Worm (Caenorhabditis elegans) whole organism, L1 larva: ENCODE data around the gene R07E4.3.

Experiments used
- C04F5.9 ChIP-seq: sonication (generic microtip); optimal IDR thresholded peaks from 2 replicates; lab custom pipeline; 2016; ENCODE audit warnings: missing genetic modification characterization, missing compliant biosample characterization
- C16A3.4 ChIP-seq: fragments of 150-350 bp; optimal IDR thresholded peaks from 2 replicates; lab custom pipeline; 2014; ENCODE audit warnings: missing biosample characterization, missing genetic modification characterization
- F16B12.6 ChIP-seq: fragments of 150-350 bp; optimal IDR thresholded peaks from 2 replicates; lab custom pipeline; 2014; ENCODE audit warnings: missing biosample characterization, missing genetic modification characterization
- Y116A8C.19 ChIP-seq: sonication (generic microtip); optimal IDR thresholded peaks from 2 replicates; lab custom pipeline; 2016; ENCODE audit warnings: missing compliant biosample characterization, missing genetic modification characterization, borderline replicate concordance
- aly-2 ChIP-seq: fragments of 150-350 bp; optimal IDR thresholded peaks from 2 replicates; lab custom pipeline; 2014; ENCODE audit warnings: missing biosample characterization, missing genetic modification characterization
- ama-1 ChIP-seq: fragments of 150-350 bp; optimal IDR thresholded peaks from 2 replicates; lab custom pipeline; 2014
- blmp-1 ChIP-seq: fragments of 150-350 bp; optimal IDR thresholded peaks from 2 replicates; lab custom pipeline; 2014; ENCODE audit warnings: missing biosample characterization, missing genetic modification characterization
- ceh-63 ChIP-seq: fragments of 200-800 bp; sonication (Bioruptor generic); optimal IDR thresholded peaks from 2 replicates; lab custom pipeline; 2018; ENCODE audit warnings: mild to moderate bottlenecking, missing genetic modification characterization, missing compliant biosample characterization
- ceh-82 ChIP-seq, 3 experiments: fragments of 150-350 bp in 1 of 3; sonication (generic microtip) in 2 of 3; optimal IDR thresholded peaks; 2 replicates each; lab custom pipeline; 2014 to 2017; ENCODE audit warnings: missing biosample characterization in 3 of 3, missing genetic modification characterization in 3 of 3
- ceh-88 ChIP-seq: fragments of 200-800 bp; sonication (Bioruptor generic); IDR thresholded peaks from 2 replicates; pipeline ENCODE4 v1.3.6; 2022; ENCODE audit warnings: missing genetic modification characterization, missing compliant biosample characterization
- ces-1 ChIP-seq: fragments of 150-350 bp; optimal IDR thresholded peaks from 2 replicates; lab custom pipeline; 2014; ENCODE audit warnings: missing biosample characterization, missing genetic modification reagents, missing genetic modification characterization
- dsc-1 ChIP-seq: sonication (generic microtip); optimal IDR thresholded peaks from 2 replicates; lab custom pipeline; 2016; ENCODE audit warnings: mild to moderate bottlenecking, missing genetic modification characterization, missing compliant biosample characterization
- efl-1 ChIP-seq, 4 experiments: fragments of 150-350 bp; optimal IDR thresholded peaks in 3 of 4; peaks in 1 of 4; 1 replicate in 1 of 4; 2 replicates in 3 of 4; lab custom pipeline; 2014; ENCODE audit warnings: missing biosample characterization in 2 of 4, missing genetic modification characterization in 2 of 4, missing genetic modification reagents in 2 of 4
- efl-3 ChIP-seq: fragments of 200-800 bp; sonication (Bioruptor generic); optimal IDR thresholded peaks from 2 replicates; lab custom pipeline; 2018; ENCODE audit warnings: mild to moderate bottlenecking, missing genetic modification characterization, missing compliant biosample characterization
- egl-13 ChIP-seq: sonication (generic microtip); optimal IDR thresholded peaks from 2 replicates; lab custom pipeline; 2016; ENCODE audit warnings: missing genotype, missing genetic modification reagents, missing genetic modification characterization, missing compliant biosample characterization
- egl-27 ChIP-seq, 2 experiments: fragments of 150-350 bp in 1 of 2; sonication (generic microtip); optimal IDR thresholded peaks; 3 replicates each; lab custom pipeline; 2017 to 2018; ENCODE audit warnings: missing biosample characterization in 2 of 2, missing genetic modification characterization in 2 of 2, missing genetic modification reagents in 2 of 2
- elt-2 ChIP-seq: sonication (generic microtip); optimal IDR thresholded peaks from 2 replicates; lab custom pipeline; 2016; ENCODE audit warnings: missing genetic modification characterization, mild to moderate bottlenecking, inconsistent platforms, missing compliant biosample characterization, missing genetic modification reagents
- ets-5 ChIP-seq: fragments of 200-800 bp; sonication (Bioruptor generic); IDR thresholded peaks from 2 replicates; pipeline ENCODE4 v1.3.6; 2022; ENCODE audit warnings: missing genetic modification characterization, missing compliant biosample characterization
- fkh-10 ChIP-seq: sonication (generic microtip); optimal IDR thresholded peaks from 2 replicates; lab custom pipeline; 2017; ENCODE audit warnings: missing biosample characterization, missing genetic modification reagents, missing genetic modification characterization
- fkh-4 ChIP-seq: sonication (generic microtip); optimal IDR thresholded peaks from 2 replicates; lab custom pipeline; 2016; ENCODE audit warnings: missing compliant biosample characterization, missing genetic modification characterization, borderline replicate concordance
- fkh-8 ChIP-seq: sonication (generic microtip); optimal IDR thresholded peaks from 2 replicates; lab custom pipeline; 2016; ENCODE audit warnings: mild to moderate bottlenecking, missing genetic modification characterization, missing compliant biosample characterization
- fos-1 ChIP-seq: fragments of 150-350 bp; optimal IDR thresholded peaks from 2 replicates; lab custom pipeline; 2014; ENCODE audit warnings: missing biosample characterization, missing genetic modification characterization
- grh-1 ChIP-seq: fragments of 200-800 bp; sonication (Bioruptor generic); IDR thresholded peaks from 2 replicates; pipeline ENCODE4 v1.3.6; 2022; ENCODE audit warnings: missing genetic modification reagents, missing genetic modification characterization, missing compliant biosample characterization
- hlh-4 ChIP-seq: sonication (generic microtip); optimal IDR thresholded peaks from 2 replicates; lab custom pipeline; 2016; ENCODE audit warnings: mild to moderate bottlenecking, missing genetic modification characterization, missing compliant biosample characterization
- hpl-2 ChIP-seq: fragments of 150-350 bp; optimal IDR thresholded peaks from 2 replicates; lab custom pipeline; 2014; ENCODE audit warnings: missing biosample characterization, missing genetic modification reagents, missing genetic modification characterization
- irx-1 ChIP-seq: sonication (generic microtip); optimal IDR thresholded peaks from 2 replicates; lab custom pipeline; 2016; ENCODE audit warnings: missing genetic modification characterization, missing compliant biosample characterization
- isw-1 ChIP-seq: fragments of 200-800 bp; sonication (Bioruptor generic); IDR thresholded peaks from 2 replicates; pipeline ENCODE4 v1.3.6; 2022; ENCODE audit warnings: missing genetic modification characterization, missing compliant biosample characterization
- jun-1 ChIP-seq: fragments of 150-350 bp; optimal IDR thresholded peaks from 2 replicates; lab custom pipeline; 2014; ENCODE audit warnings: missing biosample characterization, missing genetic modification reagents, missing genetic modification characterization
- lin-13 ChIP-seq: fragments of 150-350 bp; optimal IDR thresholded peaks from 2 replicates; lab custom pipeline; 2014; ENCODE audit warnings: missing biosample characterization, missing genetic modification reagents, missing genetic modification characterization
- lin-39 ChIP-seq: fragments of 150-350 bp; optimal IDR thresholded peaks from 2 replicates; lab custom pipeline; 2014; ENCODE audit warnings: missing biosample characterization, missing genetic modification reagents, missing genetic modification characterization
- lsy-2 ChIP-seq, 2 experiments: fragments of 150-350 bp; optimal IDR thresholded peaks; 2 replicates each; lab custom pipeline; 2014; ENCODE audit warnings: missing biosample characterization in 2 of 2, missing genetic modification characterization in 2 of 2
- mab-9 ChIP-seq: fragments of 200-800 bp; sonication (Bioruptor generic); IDR thresholded peaks from 2 replicates; pipeline ENCODE4 v1.3.6; 2022; ENCODE audit warnings: missing genetic modification reagents, missing genetic modification characterization, missing compliant biosample characterization
- nhr-12 ChIP-seq: sonication (generic microtip); optimal IDR thresholded peaks from 2 replicates; lab custom pipeline; 2017; ENCODE audit warnings: missing biosample characterization, missing genetic modification characterization
- nhr-237 ChIP-seq: fragments of 150-350 bp; optimal IDR thresholded peaks from 2 replicates; lab custom pipeline; 2014; ENCODE audit warnings: missing biosample characterization, missing genetic modification characterization
- nhr-28 ChIP-seq: fragments of 150-350 bp; optimal IDR thresholded peaks from 2 replicates; lab custom pipeline; 2014; ENCODE audit warnings: missing biosample characterization, missing genetic modification characterization
- nhr-47 ChIP-seq: sonication (generic microtip); optimal IDR thresholded peaks from 2 replicates; lab custom pipeline; 2016; ENCODE audit warnings: mild to moderate bottlenecking, missing genetic modification characterization, moderate library complexity, missing compliant biosample characterization
- nhr-77 ChIP-seq: fragments of 150-350 bp; optimal IDR thresholded peaks from 2 replicates; lab custom pipeline; 2014; ENCODE audit warnings: missing biosample characterization, missing genetic modification characterization
- nhr-84 ChIP-seq: sonication (generic microtip); optimal IDR thresholded peaks from 2 replicates; lab custom pipeline; 2017; ENCODE audit warnings: missing biosample characterization, missing genetic modification characterization
- nhr-90 ChIP-seq: sonication (generic microtip); optimal IDR thresholded peaks from 2 replicates; lab custom pipeline; 2016; ENCODE audit warnings: mild to moderate bottlenecking, missing genetic modification characterization, missing compliant biosample characterization; ENCODE audit not compliant: poor library complexity
- pax-3 ChIP-seq: fragments of 200-800 bp; sonication (Bioruptor generic); optimal IDR thresholded peaks from 2 replicates; lab custom pipeline; 2018; ENCODE audit warnings: mild to moderate bottlenecking, missing genetic modification characterization, moderate library complexity, missing compliant biosample characterization
- pqm-1 ChIP-seq: sonication (generic microtip); optimal IDR thresholded peaks from 3 replicates; lab custom pipeline; 2017; ENCODE audit warnings: missing biosample characterization, missing genetic modification characterization
- snu-23 ChIP-seq: sonication (generic microtip); optimal IDR thresholded peaks from 2 replicates; lab custom pipeline; 2016; ENCODE audit warnings: missing genetic modification characterization, missing compliant biosample characterization
- sptf-1 ChIP-seq: fragments of 150-350 bp; optimal IDR thresholded peaks from 2 replicates; lab custom pipeline; 2014; ENCODE audit warnings: missing biosample characterization, missing genetic modification characterization
- sup-37 ChIP-seq: fragments of 200-800 bp; sonication (Bioruptor generic); optimal IDR thresholded peaks from 2 replicates; lab custom pipeline; 2018; ENCODE audit warnings: mild to moderate bottlenecking, missing genetic modification characterization, missing compliant biosample characterization
- swsn-7 ChIP-seq: sonication (generic microtip); optimal IDR thresholded peaks from 2 replicates; lab custom pipeline; 2016; ENCODE audit warnings: missing genetic modification characterization, missing compliant biosample characterization
- tbx-2 ChIP-seq: sonication (generic microtip); optimal IDR thresholded peaks from 2 replicates; lab custom pipeline; 2016; ENCODE audit warnings: missing genetic modification characterization, missing compliant biosample characterization
- tlp-1 ChIP-seq: fragments of 150-350 bp; optimal IDR thresholded peaks from 2 replicates; lab custom pipeline; 2014; ENCODE audit warnings: missing biosample characterization, missing genetic modification characterization
- unc-130 ChIP-seq: fragments of 150-350 bp; optimal IDR thresholded peaks from 2 replicates; lab custom pipeline; 2017; ENCODE audit warnings: missing biosample characterization, missing genetic modification characterization, inconsistent platforms
- unc-30 ChIP-seq: sonication (generic microtip); optimal IDR thresholded peaks from 2 replicates; lab custom pipeline; 2017; ENCODE audit warnings: missing biosample characterization, missing genetic modification characterization
- unc-62 ChIP-seq: fragments of 150-350 bp; optimal IDR thresholded peaks from 2 replicates; lab custom pipeline; 2014; ENCODE audit warnings: missing biosample characterization, missing genetic modification reagents, missing genetic modification characterization
- zag-1 ChIP-seq: fragments of 150-350 bp; optimal IDR thresholded peaks from 2 replicates; lab custom pipeline; 2014; ENCODE audit warnings: missing biosample characterization, missing genetic modification characterization
- zip-4 ChIP-seq: fragments of 200-800 bp; sonication (Bioruptor generic); optimal IDR thresholded peaks from 2 replicates; lab custom pipeline; 2018; ENCODE audit warnings: mild to moderate bottlenecking, missing genetic modification characterization, moderate library complexity, missing compliant biosample characterization
- ztf-11 ChIP-seq, 2 experiments: sonication (generic microtip); optimal IDR thresholded peaks; 2 replicates each; lab custom pipeline; 2016 to 2017; ENCODE audit warnings: missing genetic modification characterization in 2 of 2, missing biosample characterization in 1 of 2, missing compliant biosample characterization in 1 of 2
- ztf-4 ChIP-seq: fragments of 150-350 bp; optimal IDR thresholded peaks from 2 replicates; lab custom pipeline; 2014; ENCODE audit warnings: missing biosample characterization, missing genetic modification characterization

R07E4.3 gene

DNA sequence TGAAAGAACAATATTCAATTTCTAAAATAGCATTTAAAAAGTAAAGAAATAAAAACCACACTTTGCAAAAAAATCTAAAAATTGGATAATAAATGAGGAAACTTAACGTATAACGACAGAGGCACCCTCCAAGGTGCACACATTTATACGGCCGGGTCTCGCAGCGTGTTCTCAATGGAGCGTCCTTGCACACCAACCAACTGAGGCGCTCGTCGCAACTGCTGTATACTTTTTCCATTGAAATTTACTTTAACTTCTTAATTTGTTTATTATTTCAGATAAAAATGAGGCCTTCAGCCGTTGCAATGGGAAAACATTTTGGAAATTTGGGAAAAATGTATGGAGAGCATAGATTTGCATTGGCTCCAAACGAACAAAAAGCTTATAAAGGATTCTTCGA, at the start of gene R07E4.3, which contains the start of gene R07E4.5:
R07E4.3 (plus strand) TSS at position 285 of the 400 bp plus-strand sequence.
R07E4.5 (minus strand) TSS at position 1 of the 400 bp plus-strand sequence.
- TF ChIP-seq ceh-88 (GFP tag; lab: Robert Waterston, UW), result 0 out of 2 replicates have a peak, but pooled peaks have one; percentile 31
- peak; percentile 0 for TF ChIP-seq ztf-4 (tag; lab: Kevin White, UChicago)
- TF ChIP-seq grh-1 (GFP tag; lab: Robert Waterston, UW), result no peak
- TF ChIP-seq ets-5, result no peak
- no peak for TF ChIP-seq ceh-63 (GFP tag; lab: Kevin White, UChicago)
- peak; percentile 67 for TF ChIP-seq swsn-7
- peak; percentile 91 for TF ChIP-seq unc-130 (tag; lab: Kevin White, UChicago)
- no peak for TF ChIP-seq nhr-237 (tag; lab: Kevin White, UChicago)
- TF ChIP-seq ama-1, result no peak
- peak; percentile 60 to 87 for TF ChIP-seq lsy-2 (tag; optimal IDR thresholded peaks at IDR 0.05; lab: Kevin White, UChicago)
- no peak for TF ChIP-seq efl-3 (GFP tag; lab: Kevin White, UChicago)
- TF ChIP-seq F16B12.6 (tag; lab: Kevin White, UChicago), result peak; percentile 31
- TF ChIP-seq unc-30 (tag; lab: Kevin White, UChicago), result no peak
- TF ChIP-seq aly-2, result no peak
- no peak for TF ChIP-seq zag-1
- no peak for TF ChIP-seq unc-62 (GFP tag; lab: Kevin White, UChicago)
- peak; percentile 40 to 79 (median 42) for TF ChIP-seq ceh-82 (tag; optimal IDR thresholded peaks at IDR 0.05; lab: Kevin White, UChicago)
- TF ChIP-seq fkh-8 (tag; lab: Kevin White, UChicago), result peak; percentile 65
- TF ChIP-seq dsc-1 (tag; lab: Kevin White, UChicago), result peak; percentile 48
- peak; percentile 36 for TF ChIP-seq isw-1
- TF ChIP-seq tlp-1 (tag; lab: Kevin White, UChicago), result no peak
- no peak for TF ChIP-seq fkh-10 (GFP tag; lab: Kevin White, UChicago)
- TF ChIP-seq lin-39 (tag; lab: Kevin White, UChicago), result no peak
- no peak for TF ChIP-seq fkh-4 (tag; lab: Kevin White, UChicago)
- peak; percentile 64 for TF ChIP-seq tbx-2
- peak; percentile 93 for TF ChIP-seq C16A3.4
- TF ChIP-seq nhr-12 (tag; lab: Kevin White, UChicago), result no peak
- TF ChIP-seq ztf-11 (tag; optimal IDR thresholded peaks at IDR 0.05; lab: Kevin White, UChicago), result no peak
- TF ChIP-seq C04F5.9 (tag; lab: Kevin White, UChicago), result no peak
- TF ChIP-seq nhr-84 (tag; lab: Kevin White, UChicago), result no peak
- no peak for TF ChIP-seq pqm-1 (tag; lab: Kevin White, UChicago)
- TF ChIP-seq ces-1 (GFP tag; lab: Kevin White, UChicago), result no peak
- TF ChIP-seq elt-2 (tag; lab: Kevin White, UChicago), result no peak
- peak; percentile 86 for TF ChIP-seq snu-23 (GFP tag; lab: Kevin White, UChicago)
- peak; percentile 20 for TF ChIP-seq irx-1 (tag; lab: Kevin White, UChicago)
- TF ChIP-seq hlh-4 (tag; lab: Kevin White, UChicago), result no peak
- TF ChIP-seq efl-1 (optimal IDR thresholded peaks at IDR 0.05; lab: Kevin White, UChicago), result peak; percentile 67 to 76
- peak; percentile 77 to 94 for TF ChIP-seq efl-1 (GFP tag; optimal IDR thresholded peaks at IDR 0.05 in 1 of 2; lab: Kevin White, UChicago)
- no peak for TF ChIP-seq zip-4 (GFP tag; lab: Kevin White, UChicago)
- TF ChIP-seq sptf-1 (tag; lab: Kevin White, UChicago), result no peak
- no peak for TF ChIP-seq Y116A8C.19 (tag; lab: Kevin White, UChicago)
- TF ChIP-seq pax-3 (tag; lab: Kevin White, UChicago), result no peak
- TF ChIP-seq sup-37, result no peak
- TF ChIP-seq egl-27 (tag; optimal IDR thresholded peaks at IDR 0.05; lab: Kevin White, UChicago), result no peak
- peak; percentile 36 for TF ChIP-seq jun-1 (tag; lab: Kevin White, UChicago)
- TF ChIP-seq hpl-2, result no peak
- TF ChIP-seq fos-1 (tag; lab: Kevin White, UChicago), result no peak
- TF ChIP-seq nhr-28 (tag; lab: Kevin White, UChicago), result no peak
- peak; percentile 74 for TF ChIP-seq lin-13
- TF ChIP-seq mab-9 (GFP tag; lab: Robert Waterston, UW), result no peak
- peak; percentile 71 for TF ChIP-seq nhr-47 (tag; lab: Kevin White, UChicago)
- peak; percentile 61 for TF ChIP-seq blmp-1 (tag; lab: Kevin White, UChicago)
- no peak for TF ChIP-seq egl-13 (tag; lab: Kevin White, UChicago)
- peak; percentile 75 for TF ChIP-seq nhr-90
- TF ChIP-seq nhr-77, result peak; percentile 59
